Worm (Caenorhabditis elegans): ENCODE data around the gene mec-4.

DNA sequence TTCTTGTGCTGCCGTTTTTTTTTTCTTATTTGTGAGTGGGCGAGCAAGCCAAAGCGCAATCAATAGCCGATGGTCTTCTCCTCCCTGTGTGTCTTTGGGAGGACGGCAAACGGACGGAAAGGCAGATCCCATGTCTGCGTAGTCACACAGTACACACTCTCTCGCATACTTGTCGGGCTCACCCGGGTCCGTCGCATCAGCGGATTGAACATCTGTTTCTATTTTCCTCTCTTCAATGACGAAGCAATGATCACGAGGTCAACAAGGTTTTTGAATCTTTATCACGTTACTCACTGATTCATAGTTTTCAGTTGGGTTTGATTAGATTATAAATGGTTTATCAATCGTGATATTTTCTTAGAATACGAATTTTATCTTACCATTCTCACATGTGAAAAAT is 8.6 kb upstream of the mec-4 start:
- TF ChIP-seq pqm-1 (tag; optimal IDR thresholded peaks at IDR 0.05) (no peak), nhr-11 (tag; optimal IDR thresholded peaks at IDR 0.05) (no peak), ceh-31 (tag; optimal IDR thresholded peaks at IDR 0.05) (no peak), lin-11 (tag; optimal IDR thresholded peaks at IDR 0.05) (no peak), ahr-1 (tag; optimal IDR thresholded peaks at IDR 0.05) (no peak), pha-4 (tag; optimal IDR thresholded peaks at IDR 0.05) (no peak)
